Fruit fly (Drosophila melanogaster) whole organism, prepupa: ENCODE results near the gene Bx42.

ENCODE experiments used
- Blimp-1 ChIP-seq: fragments of 200-800 bp; sonication (Bioruptor generic); optimal IDR thresholded peaks from 3 replicates; lab custom pipeline; 2017; ENCODE audit warnings: missing biosample characterization, missing genetic modification characterization, mild to moderate bottlenecking, moderate library complexity, missing genetic modification reagents
- CG10631 ChIP-seq: fragments of 200-800 bp; sonication (Bioruptor generic); optimal IDR thresholded peaks from 2 replicates; lab custom pipeline; 2016; ENCODE audit warnings: missing biosample characterization, missing genetic modification characterization
- CG11294 ChIP-seq: fragments of 200-800 bp; sonication (Bioruptor generic); IDR thresholded peaks from 2 replicates; pipeline ENCODE4 v1.3.6; 2022; ENCODE audit warnings: missing biosample characterization, missing genetic modification characterization
- CG11762 ChIP-seq: fragments of 200-800 bp; sonication (Bioruptor generic); optimal IDR thresholded peaks from 3 replicates; lab custom pipeline; 2016; ENCODE audit warnings: missing biosample characterization, missing genetic modification characterization; ENCODE audit not compliant: insufficient read depth
- CG11902 ChIP-seq: fragments of 200-800 bp; sonication (Bioruptor generic); optimal IDR thresholded peaks from 3 replicates; lab custom pipeline; 2016; ENCODE audit warnings: missing biosample characterization, missing genetic modification characterization
- CG15336 ChIP-seq: fragments of 200-800 bp; sonication (Bioruptor generic); IDR thresholded peaks from 2 replicates; pipeline ENCODE4 v1.3.6; 2022; ENCODE audit warnings: missing biosample characterization, missing genetic modification characterization
- CG16779 ChIP-seq: fragments of 200-800 bp; sonication (Bioruptor generic); optimal IDR thresholded peaks from 3 replicates; lab custom pipeline; 2017; ENCODE audit warnings: missing biosample characterization, mild to moderate bottlenecking, missing genetic modification characterization
- CG3032 ChIP-seq: fragments of 200-800 bp; optimal IDR thresholded peaks from 2 replicates; lab custom pipeline; 2019; ENCODE audit warnings: missing biosample characterization, mild to moderate bottlenecking, missing genetic modification characterization, moderate library complexity
- CG32006 ChIP-seq: fragments of 200-800 bp; sonication (Bioruptor generic); optimal IDR thresholded peaks from 3 replicates; lab custom pipeline; 2017; ENCODE audit warnings: missing biosample characterization, mild to moderate bottlenecking, missing genetic modification characterization
- CG34406 ChIP-seq: fragments of 200-800 bp; sonication (Bioruptor generic); optimal IDR thresholded peaks from 3 replicates; lab custom pipeline; 2016; ENCODE audit warnings: missing biosample characterization, missing genetic modification characterization
- CG3919 ChIP-seq: fragments of 200-800 bp; sonication (Bioruptor generic); optimal IDR thresholded peaks from 3 replicates; lab custom pipeline; 2016; ENCODE audit warnings: missing biosample characterization, missing genetic modification characterization
- CG4318 ChIP-seq: fragments of 200-800 bp; sonication (Bioruptor generic); optimal IDR thresholded peaks from 3 replicates; lab custom pipeline; 2017; ENCODE audit warnings: missing biosample characterization, mild to moderate bottlenecking, missing genetic modification characterization
- CG6163 ChIP-seq: fragments of 200-800 bp; sonication (Bioruptor generic); IDR thresholded peaks from 3 replicates; pipeline ENCODE4 v1.3.6; 2022; ENCODE audit warnings: missing biosample characterization, missing genetic modification characterization
- CG6276 ChIP-seq: fragments of 200-800 bp; sonication (Bioruptor generic); optimal IDR thresholded peaks from 2 replicates; lab custom pipeline; 2017; ENCODE audit warnings: missing biosample characterization, mild to moderate bottlenecking, missing genetic modification characterization
- CG6792 ChIP-seq: fragments of 200-800 bp; sonication (Bioruptor generic); optimal IDR thresholded peaks from 3 replicates; lab custom pipeline; 2016; ENCODE audit warnings: missing biosample characterization, missing genetic modification characterization
- CG6854 ChIP-seq: fragments of 200-800 bp; sonication (Bioruptor generic); optimal IDR thresholded peaks from 2 replicates; lab custom pipeline; 2017; ENCODE audit warnings: missing biosample characterization, mild to moderate bottlenecking, missing genetic modification characterization
- CG8119 ChIP-seq: fragments of 200-800 bp; sonication (Bioruptor generic); IDR thresholded peaks from 3 replicates; pipeline ENCODE4 v1.3.6; 2022; ENCODE audit warnings: missing biosample characterization, missing genetic modification characterization
- CG8319 ChIP-seq: fragments of 200-800 bp; sonication (Bioruptor generic); optimal IDR thresholded peaks from 3 replicates; lab custom pipeline; 2016; ENCODE audit warnings: missing biosample characterization, missing genetic modification characterization
- CG9139 ChIP-seq: fragments of 200-800 bp; sonication (Bioruptor generic); optimal IDR thresholded peaks from 3 replicates; lab custom pipeline; 2017; ENCODE audit warnings: missing biosample characterization, mild to moderate bottlenecking, missing genetic modification characterization
- Eip75B ChIP-seq: fragments of 200-800 bp; sonication (Bioruptor generic); optimal IDR thresholded peaks from 3 replicates; lab custom pipeline; 2016; ENCODE audit warnings: missing biosample characterization, missing genetic modification characterization
- Eip78C ChIP-seq: fragments of 200-800 bp; sonication (Bioruptor generic); peaks from one replicate; lab custom pipeline; 2016; ENCODE audit warnings: missing biosample characterization, missing genetic modification characterization
- Eip93F ChIP-seq: fragments of 200-800 bp; sonication (Bioruptor generic); optimal IDR thresholded peaks from 2 replicates; lab custom pipeline; 2016; ENCODE audit warnings: missing biosample characterization, mild to moderate bottlenecking, missing genetic modification characterization
- Ets21C ChIP-seq: fragments of 200-800 bp; sonication (Bioruptor generic); optimal IDR thresholded peaks from 3 replicates; lab custom pipeline; 2016; ENCODE audit warnings: missing biosample characterization, missing genetic modification characterization
- Ets96B ChIP-seq: fragments of 200-800 bp; optimal IDR thresholded peaks from 2 replicates; lab custom pipeline; 2019; ENCODE audit warnings: missing biosample characterization, mild to moderate bottlenecking, missing genetic modification characterization, moderate library complexity
- Gug ChIP-seq: fragments of 200-800 bp; sonication (Bioruptor generic); IDR thresholded peaks from 2 replicates; pipeline ENCODE4 v1.3.6; 2022; ENCODE audit warnings: missing biosample characterization, missing genetic modification characterization
- Hr38 ChIP-seq: sonication (Bioruptor generic); optimal IDR thresholded peaks from 2 replicates; lab custom pipeline; 2016; ENCODE audit warnings: missing biosample characterization, missing genetic modification characterization
- Hr39 ChIP-seq: fragments of 200-800 bp; sonication (Bioruptor generic); optimal IDR thresholded peaks from 2 replicates; lab custom pipeline; 2016; ENCODE audit warnings: missing biosample characterization, missing genetic modification characterization
- Lpt ChIP-seq: fragments of 200-800 bp; sonication (Bioruptor generic); optimal IDR thresholded peaks from 3 replicates; lab custom pipeline; 2016; ENCODE audit warnings: missing biosample characterization, missing genetic modification characterization
- Met ChIP-seq: fragments of 200-800 bp; sonication (Bioruptor generic); optimal IDR thresholded peaks from 3 replicates; lab custom pipeline; 2016; ENCODE audit warnings: missing biosample characterization, missing genetic modification characterization
- OdsH ChIP-seq: fragments of 200-800 bp; sonication (Bioruptor generic); optimal IDR thresholded peaks from 3 replicates; lab custom pipeline; 2016; ENCODE audit warnings: missing biosample characterization, missing genetic modification characterization
- Smox ChIP-seq: fragments of 200-800 bp; sonication (Bioruptor generic); optimal IDR thresholded peaks from 3 replicates; lab custom pipeline; 2016; ENCODE audit warnings: missing biosample characterization, missing genetic modification characterization
- Sox102F ChIP-seq: fragments of 200-800 bp; sonication (Bioruptor generic); optimal IDR thresholded peaks from 2 replicates; lab custom pipeline; 2016; ENCODE audit warnings: missing biosample characterization, mild to moderate bottlenecking, missing genetic modification characterization
- Sox14 ChIP-seq: fragments of 200-800 bp; sonication (Bioruptor generic); optimal IDR thresholded peaks from 3 replicates; lab custom pipeline; 2016; ENCODE audit warnings: missing biosample characterization, missing genetic modification characterization
- Sox15 ChIP-seq: fragments of 200-800 bp; sonication (Bioruptor generic); optimal IDR thresholded peaks from 3 replicates; lab custom pipeline; 2016; ENCODE audit warnings: missing biosample characterization, missing genetic modification characterization
- achi ChIP-seq: fragments of 200-800 bp; sonication (Bioruptor generic); optimal IDR thresholded peaks from 3 replicates; lab custom pipeline; 2016; ENCODE audit warnings: missing biosample characterization, missing genetic modification characterization
- acj6 ChIP-seq: fragments of 200-800 bp; sonication (Bioruptor generic); optimal IDR thresholded peaks from 3 replicates; lab custom pipeline; 2016; ENCODE audit warnings: missing biosample characterization, missing genetic modification characterization
- cyc ChIP-seq: fragments of 200-800 bp; sonication (Bioruptor generic); optimal IDR thresholded peaks from 3 replicates; lab custom pipeline; 2016; ENCODE audit warnings: missing biosample characterization, missing genetic modification characterization
- dac ChIP-seq: fragments of 200-800 bp; sonication (Bioruptor generic); optimal IDR thresholded peaks from 2 replicates; lab custom pipeline; 2017; ENCODE audit warnings: missing biosample characterization, mild to moderate bottlenecking, missing genetic modification characterization
- dsx ChIP-seq: fragments of 200-800 bp; optimal IDR thresholded peaks from 3 replicates; lab custom pipeline; 2019; ENCODE audit warnings: missing biosample characterization, mild to moderate bottlenecking, missing genetic modification characterization, moderate library complexity; ENCODE audit not compliant: poor library complexity, severe bottlenecking
- eg ChIP-seq: fragments of 200-800 bp; sonication (Bioruptor generic); IDR thresholded peaks from 3 replicates; pipeline ENCODE4 v1.3.6; 2022; ENCODE audit warnings: missing biosample characterization, missing genetic modification characterization
- esn ChIP-seq: fragments of 200-800 bp; sonication (Bioruptor generic); optimal IDR thresholded peaks from 2 replicates; lab custom pipeline; 2016; ENCODE audit warnings: missing biosample characterization, mild to moderate bottlenecking, missing genetic modification characterization, moderate library complexity
- fd59A ChIP-seq: fragments of 200-800 bp; sonication (Bioruptor generic); optimal IDR thresholded peaks from 2 replicates; lab custom pipeline; 2017; ENCODE audit warnings: missing biosample characterization, mild to moderate bottlenecking, missing genetic modification characterization, missing genetic modification reagents
- fd85E ChIP-seq: fragments of 200-800 bp; sonication (Bioruptor generic); optimal IDR thresholded peaks from 3 replicates; lab custom pipeline; 2016; ENCODE audit warnings: missing biosample characterization, missing genetic modification characterization
- fkh ChIP-seq: fragments of 200-800 bp; sonication (Bioruptor generic); optimal IDR thresholded peaks from 3 replicates; lab custom pipeline; 2017; ENCODE audit warnings: missing biosample characterization, mild to moderate bottlenecking, missing genetic modification characterization, moderate library complexity
- lz ChIP-seq: fragments of 200-800 bp; sonication (Bioruptor generic); optimal IDR thresholded peaks from 3 replicates; lab custom pipeline; 2016; ENCODE audit warnings: missing biosample characterization, missing genetic modification characterization
- net ChIP-seq: fragments of 200-800 bp; sonication (Bioruptor generic); optimal IDR thresholded peaks from 3 replicates; lab custom pipeline; 2016; ENCODE audit warnings: missing biosample characterization, missing genetic modification characterization
- pdm3 ChIP-seq: fragments of 200-800 bp; sonication (Bioruptor generic); optimal IDR thresholded peaks from 3 replicates; lab custom pipeline; 2016; ENCODE audit warnings: missing biosample characterization, missing genetic modification characterization
- salr ChIP-seq, 2 experiments: fragments of 200-800 bp; sonication (Bioruptor generic); optimal IDR thresholded peaks; 3 replicates each; lab custom pipeline; 2016 to 2018; ENCODE audit warnings: missing biosample characterization in 2 of 2, missing genetic modification characterization in 2 of 2, mild to moderate bottlenecking in 1 of 2
- spab ChIP-seq: fragments of 200-800 bp; sonication (Bioruptor generic); optimal IDR thresholded peaks from 2 replicates; lab custom pipeline; 2017; ENCODE audit warnings: missing biosample characterization, mild to moderate bottlenecking, missing genetic modification characterization, missing genetic modification reagents
- ss ChIP-seq, 2 experiments: fragments of 200-800 bp; sonication (Bioruptor generic); optimal IDR thresholded peaks; 2 replicates in 1 of 2; 3 replicates in 1 of 2; lab custom pipeline; 2017 to 2018; ENCODE audit warnings: mild to moderate bottlenecking in 2 of 2, missing biosample characterization in 2 of 2, missing genetic modification characterization in 2 of 2, moderate library complexity in 1 of 2
- svp ChIP-seq: fragments of 200-800 bp; sonication (Bioruptor generic); peaks from one replicate; lab custom pipeline; 2016; ENCODE audit warnings: missing biosample characterization, missing genetic modification characterization
- topi ChIP-seq: fragments of 200-800 bp; sonication (Bioruptor generic); optimal IDR thresholded peaks from 3 replicates; lab custom pipeline; 2016; ENCODE audit warnings: missing biosample characterization, missing genetic modification characterization
- vri ChIP-seq: fragments of 200-800 bp; sonication (Bioruptor generic); optimal IDR thresholded peaks from 3 replicates; lab custom pipeline; 2016; ENCODE audit warnings: missing biosample characterization, mild to moderate bottlenecking, missing genetic modification characterization

Bx42 gene

dm6 chrX:9106775-9107283 lies 425 bp upstream of the Bx42 start, which contains the start of gene Arfrp1:
TSS of gene Arfrp1 (plus strand) at chrX:9107069.
- TF ChIP-seq CG11294 (no peak), CG8319 (GFP tag; lab: Kevin White, UChicago) (no peak), fd59A (GFP tag; lab: Kevin White, UChicago) (no peak), spab (GFP tag; lab: Kevin White, UChicago) (no peak), vri (GFP tag; lab: Kevin White, UChicago) (no peak), CG6163 (GFP tag; lab: Robert Waterston, UW) (no peak), net (GFP tag; lab: Kevin White, UChicago) (no peak), CG15336 (GFP tag; lab: Robert Waterston, UW) (no peak), Ets21C (GFP tag; lab: Kevin White, UChicago) (no peak), CG11902 (GFP tag; lab: Kevin White, UChicago) (no peak), Blimp-1 (GFP tag; lab: Kevin White, UChicago) (no peak), pdm3 (no peak), CG6854 (no peak), CG11762 (GFP tag; lab: Kevin White, UChicago) (no peak), salr (GFP tag; optimal IDR thresholded peaks at IDR 0.05; lab: Kevin White, UChicago) (no peak), Sox14 (peak; percentile 13), topi (peak; percentile 6), dac (GFP tag; lab: Kevin White, UChicago) (no peak), achi (GFP tag; lab: Kevin White, UChicago) (peak; percentile 78), fkh (GFP tag; lab: Kevin White, UChicago) (peak; percentile 62), Eip78C (peak; percentile 70), Eip93F (GFP tag; lab: Kevin White, UChicago) (no peak), fd85E (no peak), lz (GFP tag; lab: Kevin White, UChicago) (peak; percentile 9), Lpt (GFP tag; lab: Kevin White, UChicago) (no peak), CG32006 (GFP tag; lab: Kevin White, UChicago) (no peak), esn (GFP tag; lab: Kevin White, UChicago) (peak; percentile 49), acj6 (GFP tag; lab: Kevin White, UChicago) (no peak), CG8119 (GFP tag; lab: Robert Waterston, UW) (no peak), svp (peak; percentile 56), CG6276 (no peak), eg (no peak; the same call in 2 of the 3 replicates), Gug (GFP tag; lab: Robert Waterston, UW) (no peak), CG16779 (tag; lab: Kevin White, UChicago) (no peak), Hr38 (GFP tag; lab: Kevin White, UChicago) (no peak), ss (GFP tag; optimal IDR thresholded peaks at IDR 0.05; lab: Kevin White, UChicago) (no peak), Sox15 (GFP tag; lab: Kevin White, UChicago) (peak; percentile 8), Hr39 (GFP tag; lab: Kevin White, UChicago) (no peak), dsx (peak; percentile 60), CG9139 (GFP tag; lab: Kevin White, UChicago) (no peak), CG3919 (GFP tag; lab: Kevin White, UChicago) (no peak), cyc (no peak), Met (GFP tag; lab: Kevin White, UChicago) (no peak), CG3032 (tag; lab: Kevin White, UChicago) (peak; percentile 41), Sox102F (GFP tag; lab: Kevin White, UChicago) (no peak), Eip75B (GFP tag; lab: Kevin White, UChicago) (no peak), Ets96B (tag; lab: Kevin White, UChicago) (no peak), CG10631 (GFP tag; lab: Kevin White, UChicago) (no peak), OdsH (no peak), CG4318 (GFP tag; lab: Kevin White, UChicago) (no peak), Smox (GFP tag; lab: Kevin White, UChicago) (no peak), CG34406 (no peak), CG6792 (GFP tag; lab: Kevin White, UChicago) (no peak)
